Worm (Caenorhabditis elegans): Measurements from ENCODE around the gene ostf-4.

DNA sequence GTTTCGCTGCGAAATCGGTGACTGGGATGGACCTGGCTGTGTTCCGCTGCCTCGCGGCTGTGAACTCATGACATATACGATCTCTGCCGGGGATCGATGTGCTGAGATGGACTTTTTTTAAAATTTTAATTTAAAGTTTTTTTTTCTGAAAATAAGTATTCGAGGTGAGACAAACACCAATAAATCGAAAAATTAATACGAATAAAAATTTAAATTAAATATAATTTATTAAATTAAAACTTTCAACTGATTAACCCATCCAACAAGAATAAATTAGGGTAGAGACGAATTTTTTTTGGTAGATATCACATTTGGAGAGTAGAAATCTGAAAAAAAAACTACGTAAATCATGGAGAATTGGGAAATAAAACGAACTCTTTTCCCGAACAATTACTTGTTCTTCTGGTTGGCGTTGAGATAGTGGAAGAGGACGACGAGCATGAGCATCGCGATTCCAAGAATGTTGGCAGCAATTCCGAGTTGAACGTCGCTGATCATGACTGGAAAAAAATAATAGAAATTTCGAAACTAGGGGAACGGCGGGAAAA is at the start of gene ostf-4, which contains the start of gene unc-50:
- TF ChIP-seq nhr-12 (tag; optimal IDR thresholded peaks at IDR 0.05): no peak
- no peak for TF ChIP-seq nhr-76 (tag; optimal IDR thresholded peaks at IDR 0.05)
- no peak for TF ChIP-seq unc-62 (GFP tag; optimal IDR thresholded peaks at IDR 0.05)
- no peak for TF ChIP-seq drap-1 (GFP tag; optimal IDR thresholded peaks at IDR 0.05)
- no peak for TF ChIP-seq nhr-237 (tag; optimal IDR thresholded peaks at IDR 0.05)
- TF ChIP-seq ztf-11 (tag; optimal IDR thresholded peaks at IDR 0.05): no peak
- TF ChIP-seq nhr-28 (tag; optimal IDR thresholded peaks at IDR 0.05): no peak
- TF ChIP-seq flh-1 (GFP tag; optimal IDR thresholded peaks at IDR 0.05): no peak
- TF ChIP-seq elt-3 (tag; optimal IDR thresholded peaks at IDR 0.05): no peak

Data from whole organism, mixed stage, embryonic.